Fruit fly (Drosophila melanogaster) Kc167 (cell line): ENCODE measurements around the gene nAChRalpha6.

ENCODE experiments used
- Myc ChIP-seq: fragments of >200 bp; optimal IDR thresholded peaks from 2 replicates; lab custom pipeline; 2017; ENCODE audit warnings: missing external identifiers
- Sin3A ChIP-seq: fragments of >200 bp; optimal IDR thresholded peaks from 2 replicates; lab custom pipeline; 2018; ENCODE audit warnings: missing external identifiers
- h ChIP-seq: fragments of >200 bp; optimal IDR thresholded peaks from 3 replicates; lab custom pipeline; 2018; ENCODE audit warnings: missing external identifiers
- insv ChIP-seq: fragments of >200 bp; optimal IDR thresholded peaks from 3 replicates; lab custom pipeline; 2018; ENCODE audit warnings: missing external identifiers
- psq ChIP-seq: fragments of >200 bp; optimal IDR thresholded peaks from 2 replicates; lab custom pipeline; 2017; ENCODE audit warnings: missing external identifiers
- ttk ChIP-seq: sonication (Bioruptor generic); optimal IDR thresholded peaks from 2 replicates; lab custom pipeline; 2017; ENCODE audit warnings: missing external identifiers

The nAChRalpha6 gene

dm6 chr2L:9912570-9913260 is 26.7 kb upstream of the nAChRalpha6 start, which contains the start of the genes Etl1 and Srp54:
Gene Etl1 (minus strand): TSS chr2L:9912608.
Gene Srp54 (plus strand): TSS chr2L:9912911.
- TF ChIP-seq psq (lab: Kevin White, UChicago) (no peak), Sin3A (lab: Kevin White, UChicago) (no peak), insv (lab: Kevin White, UChicago) (no peak), Myc (lab: Kevin White, UChicago) (no peak), h (lab: Kevin White, UChicago) (no peak), ttk (no peak)

dm6 chr2L:9911783-9912182 is 25.7 kb upstream of the nAChRalpha6 start:
- TF ChIP-seq h (lab: Kevin White, UChicago) (no peak), psq (lab: Kevin White, UChicago) (no peak), insv (lab: Kevin White, UChicago) (no peak), ttk (no peak), Myc (lab: Kevin White, UChicago) (no peak), Sin3A (lab: Kevin White, UChicago) (no peak)

dm6 chr2L:9908468-9908967 is 22.5 kb upstream of the nAChRalpha6 start, which contains the start of gene CG13124:
Gene CG13124 (minus strand): TSS chr2L:9908633.
- no peak for TF ChIP-seq Sin3A (lab: Kevin White, UChicago)
- no peak for TF ChIP-seq ttk
- TF ChIP-seq h (lab: Kevin White, UChicago): no peak
- TF ChIP-seq psq (lab: Kevin White, UChicago): no peak
- TF ChIP-seq Myc (lab: Kevin White, UChicago): no peak
- TF ChIP-seq insv (lab: Kevin White, UChicago): no peak

dm6 chr2L:9907320-9908256 is 21.5 kb upstream of the nAChRalpha6 start:
- TF ChIP-seq Myc (lab: Kevin White, UChicago) (no peak), Sin3A (lab: Kevin White, UChicago) (no peak), ttk (no peak), insv (lab: Kevin White, UChicago) (no peak), h (lab: Kevin White, UChicago) (no peak)

- TF ChIP-seq insv (lab: Kevin White, UChicago): no peak
- TF ChIP-seq Sin3A (lab: Kevin White, UChicago): no peak
These were observed 20.6 kb upstream of the nAChRalpha6 start for dm6 chr2L:9906641-9907040.

dm6 chr2L:9903028-9903427 is 17.0 kb upstream of the nAChRalpha6 start, which contains the start of gene Muc30E:
Gene Muc30E (minus strand): TSS chr2L:9903128.
- TF ChIP-seq psq (lab: Kevin White, UChicago) (no peak), insv (lab: Kevin White, UChicago) (no peak), h (lab: Kevin White, UChicago) (no peak), Sin3A (lab: Kevin White, UChicago) (no peak), Myc (lab: Kevin White, UChicago) (no peak), ttk (no peak)

dm6 chr2L:9897296-9897695 is 11.2 kb upstream of the nAChRalpha6 start, which contains the start of gene RpS2:
Gene RpS2 (minus strand): TSS chr2L:9897552.
- TF ChIP-seq ttk (no peak), Myc (lab: Kevin White, UChicago) (no peak), h (lab: Kevin White, UChicago) (no peak), insv (lab: Kevin White, UChicago) (no peak), Sin3A (lab: Kevin White, UChicago) (no peak), psq (lab: Kevin White, UChicago) (no peak)

- TF ChIP-seq insv (lab: Kevin White, UChicago) (no peak), psq (lab: Kevin White, UChicago) (no peak), ttk (no peak), h (lab: Kevin White, UChicago) (no peak), Sin3A (lab: Kevin White, UChicago) (no peak), Myc (lab: Kevin White, UChicago) (no peak)
These were observed 8.9 kb upstream of the nAChRalpha6 start, which contains the start of gene Bka for dm6 chr2L:9894871-9895364. Gene Bka (plus strand): TSS chr2L:9895287.

dm6 chr2L:9894193-9894592 is 8.1 kb upstream of the nAChRalpha6 start:
- no peak for TF ChIP-seq insv (lab: Kevin White, UChicago)
- no peak for TF ChIP-seq h (lab: Kevin White, UChicago)
- no peak for TF ChIP-seq psq (lab: Kevin White, UChicago)
- no peak for TF ChIP-seq Sin3A (lab: Kevin White, UChicago)
- no peak for TF ChIP-seq ttk
- no peak for TF ChIP-seq Myc (lab: Kevin White, UChicago)

- no peak for TF ChIP-seq h (lab: Kevin White, UChicago)
- no peak for TF ChIP-seq insv (lab: Kevin White, UChicago)
- no peak for TF ChIP-seq Sin3A (lab: Kevin White, UChicago)
- TF ChIP-seq ttk: no peak
- no peak for TF ChIP-seq Myc (lab: Kevin White, UChicago)
- no peak for TF ChIP-seq psq (lab: Kevin White, UChicago)
These were observed 7.1 kb upstream of the nAChRalpha6 start, which contains the start of gene mtDNA-helicase for dm6 chr2L:9893183-9893582. Gene mtDNA-helicase (minus strand): TSS chr2L:9893446.

dm6 chr2L:9890576-9890975 is 4.5 kb upstream of the nAChRalpha6 start, which contains the start of the genes CG34183 and CG4537:
Gene CG34183 (minus strand): TSS chr2L:9890772.
Gene CG4537 (plus strand): TSS chr2L:9890885.
- no peak for TF ChIP-seq Sin3A (lab: Kevin White, UChicago)
- no peak for TF ChIP-seq h (lab: Kevin White, UChicago)
- TF ChIP-seq ttk: no peak
- no peak for TF ChIP-seq Myc (lab: Kevin White, UChicago)
- no peak for TF ChIP-seq insv (lab: Kevin White, UChicago)
- TF ChIP-seq psq (lab: Kevin White, UChicago): no peak
